ENCODE assay signal across 4 worm cellular contexts in genomic region chrIV:1108030-1108429, ce11.
A peak's percentile ranks its signal among the peaks of the same experiment; 100 is the strongest.
TF ChIP-seq lines count a peak whose summit lies in the region.

No protein-coding gene starts in this region.

TF ChIP-seq in whole organism, L2 larva, 48 proteins besides CTCF, POLR2A, EP300 and RAD21:
- no peak for TF ChIP-seq nhr-10 (tag; optimal IDR thresholded peaks at IDR 0.05; lab: Kevin White, UChicago)
- peak; percentile 52 for TF ChIP-seq sma-9 (GFP tag; optimal IDR thresholded peaks at IDR 0.05; lab: Kevin White, UChicago)
- TF ChIP-seq sma-9 (tag; optimal IDR thresholded peaks at IDR 0.05; lab: Kevin White, UChicago) = no peak
- peak in 1 of 2 experiments; percentile 23 for TF ChIP-seq lsy-2 (tag; optimal IDR thresholded peaks at IDR 0.05; lab: Kevin White, UChicago)
- TF ChIP-seq C34F6.9 (tag; optimal IDR thresholded peaks at IDR 0.05; lab: Kevin White, UChicago) = no peak
- no peak for TF ChIP-seq nhr-21 (tag; optimal IDR thresholded peaks at IDR 0.05; lab: Kevin White, UChicago)
- TF ChIP-seq F13H6.1 (tag; optimal IDR thresholded peaks at IDR 0.05; lab: Kevin White, UChicago) = peak; percentile 82
- peak; percentile 66 for TF ChIP-seq nhr-129 (tag; optimal IDR thresholded peaks at IDR 0.05; lab: Kevin White, UChicago)
- TF ChIP-seq ztf-4 (tag; optimal IDR thresholded peaks at IDR 0.05; lab: Kevin White, UChicago) = peak; percentile 40
TF ChIP-seq in whole organism, L2 larva: peak in this region for 5.

TF ChIP-seq in whole organism, L4 larva, 104 proteins besides CTCF, POLR2A, EP300 and RAD21:
- TF ChIP-seq set-16 (GFP tag; IDR thresholded peaks at IDR 0.05; lab: Robert Waterston, UW) = no peak
- peak; percentile 38 for TF ChIP-seq aha-1 (tag; lab: Kevin White, UChicago)
- peak; percentile 54 for TF ChIP-seq nhr-11 (tag; optimal IDR thresholded peaks at IDR 0.05; lab: Kevin White, UChicago)
- peak; percentile 19 for TF ChIP-seq hlh-11 (tag; optimal IDR thresholded peaks at IDR 0.05; lab: Kevin White, UChicago)
TF ChIP-seq in whole organism, L4 larva: peak in this region for 3.

TF ChIP-seq in whole organism, late embryonic, 69 proteins besides CTCF, POLR2A, EP300 and RAD21:
- no peak for TF ChIP-seq ahr-1 (tag; optimal IDR thresholded peaks at IDR 0.05; lab: Kevin White, UChicago)
- peak; percentile 57 for TF ChIP-seq ceh-34 (tag; optimal IDR thresholded peaks at IDR 0.05; lab: Kevin White, UChicago)
- TF ChIP-seq pat-9 (tag; optimal IDR thresholded peaks at IDR 0.05; lab: Kevin White, UChicago) = peak; percentile 89
- TF ChIP-seq ceh-45 (GFP tag; IDR thresholded peaks at IDR 0.05; lab: Robert Waterston, UW) = no peak
- TF ChIP-seq hlh-8 (tag; optimal IDR thresholded peaks at IDR 0.05; lab: Kevin White, UChicago) = peak; percentile 67
- TF ChIP-seq ceh-31 (tag; optimal IDR thresholded peaks at IDR 0.05; lab: Kevin White, UChicago) = peak; percentile 5
- no peak for TF ChIP-seq pha-4 (tag; optimal IDR thresholded peaks at IDR 0.05; lab: Kevin White, UChicago)
- peak; percentile 15 for TF ChIP-seq hlh-30 (tag; optimal IDR thresholded peaks at IDR 0.05; lab: Kevin White, UChicago; ENCODE audit: insufficient read depth)
- peak; percentile 7 for TF ChIP-seq madf-2 (tag; optimal IDR thresholded peaks at IDR 0.05; lab: Kevin White, UChicago)
- TF ChIP-seq ceh-18 (tag; optimal IDR thresholded peaks at IDR 0.05; lab: Kevin White, UChicago) = peak; percentile 80
- TF ChIP-seq nfya-1 (tag; optimal IDR thresholded peaks at IDR 0.05; lab: Kevin White, UChicago) = peak; percentile 52
- no peak for TF ChIP-seq ceh-24 (tag; optimal IDR thresholded peaks at IDR 0.05; lab: Kevin White, UChicago)
- peak; percentile 61 for TF ChIP-seq tbx-2 (tag; optimal IDR thresholded peaks at IDR 0.05; lab: Kevin White, UChicago)
- TF ChIP-seq ets-4 (tag; optimal IDR thresholded peaks at IDR 0.05; lab: Kevin White, UChicago) = no peak
- peak; percentile 90 for TF ChIP-seq rnt-1 (tag; optimal IDR thresholded peaks at IDR 0.05; lab: Kevin White, UChicago)
- TF ChIP-seq unc-55 (GFP tag; optimal IDR thresholded peaks at IDR 0.05; lab: Kevin White, UChicago) = peak; percentile 99
- TF ChIP-seq F13H6.1 (tag; optimal IDR thresholded peaks at IDR 0.05; lab: Kevin White, UChicago) = peak; percentile 37
- peak; percentile 7 for TF ChIP-seq syd-9 (tag; optimal IDR thresholded peaks at IDR 0.05; lab: Kevin White, UChicago)

TF ChIP-seq in whole organism, mixed stage, embryonic, 35 proteins besides CTCF, POLR2A, EP300 and RAD21:
- peak; percentile 51 for TF ChIP-seq M03D4.4 (tag; optimal IDR thresholded peaks at IDR 0.05; lab: Kevin White, UChicago)
- TF ChIP-seq lsy-2 (tag; optimal IDR thresholded peaks at IDR 0.05; lab: Kevin White, UChicago) = peak; percentile 43
- no peak for TF ChIP-seq unc-39 (tag; optimal IDR thresholded peaks at IDR 0.05; lab: Kevin White, UChicago)
- TF ChIP-seq sem-2 (GFP tag; optimal IDR thresholded peaks at IDR 0.05; lab: Kevin White, UChicago) = no peak
- TF ChIP-seq ceh-39 (tag; optimal IDR thresholded peaks at IDR 0.05; lab: Kevin White, UChicago) = no peak
- no peak for TF ChIP-seq ham-2 (GFP tag; optimal IDR thresholded peaks at IDR 0.05; lab: Kevin White, UChicago)
- peak; percentile 86 for TF ChIP-seq unc-120 (tag; optimal IDR thresholded peaks at IDR 0.05; lab: Kevin White, UChicago; ENCODE audit: poor library complexity, severe bottlenecking)
- no peak for TF ChIP-seq elt-1 (tag; optimal IDR thresholded peaks at IDR 0.05; lab: Kevin White, UChicago; ENCODE audit: borderline replicate concordance, insufficient read depth)
- no peak for TF ChIP-seq nhr-237 (tag; optimal IDR thresholded peaks at IDR 0.05; lab: Kevin White, UChicago)
- peak; percentile 60 for TF ChIP-seq mab-5 (tag; optimal IDR thresholded peaks at IDR 0.05; lab: Kevin White, UChicago)
- TF ChIP-seq sptf-1 (tag; optimal IDR thresholded peaks at IDR 0.05; lab: Kevin White, UChicago) = peak; percentile 33
- TF ChIP-seq nhr-28 (tag; optimal IDR thresholded peaks at IDR 0.05; lab: Kevin White, UChicago) = no peak
- TF ChIP-seq blmp-1 (tag; optimal IDR thresholded peaks at IDR 0.05; lab: Kevin White, UChicago) = no peak
- TF ChIP-seq hlh-1 (tag; optimal IDR thresholded peaks at IDR 0.05; lab: Kevin White, UChicago) = peak; percentile 95
- peak; percentile 99 for TF ChIP-seq unc-62 (GFP tag; optimal IDR thresholded peaks at IDR 0.05; lab: Kevin White, UChicago)
